Fruit fly (Drosophila melanogaster) whole organism, prepupa: ENCODE measurements around the gene Hpf1.

Experiments
- Blimp-1 ChIP-seq: fragments of 200-800 bp; sonication (Bioruptor generic); optimal IDR thresholded peaks from 3 replicates; lab custom pipeline; 2017; ENCODE audit warnings: missing biosample characterization, missing genetic modification characterization, mild to moderate bottlenecking, moderate library complexity, missing genetic modification reagents
- CG11294 ChIP-seq: fragments of 200-800 bp; sonication (Bioruptor generic); IDR thresholded peaks from 2 replicates; pipeline ENCODE4 v1.3.6; 2022; ENCODE audit warnings: missing biosample characterization, missing genetic modification characterization
- CG11762 ChIP-seq: fragments of 200-800 bp; sonication (Bioruptor generic); optimal IDR thresholded peaks from 3 replicates; lab custom pipeline; 2016; ENCODE audit warnings: missing biosample characterization, missing genetic modification characterization; ENCODE audit not compliant: insufficient read depth
- CG15336 ChIP-seq: fragments of 200-800 bp; sonication (Bioruptor generic); IDR thresholded peaks from 2 replicates; pipeline ENCODE4 v1.3.6; 2022; ENCODE audit warnings: missing biosample characterization, missing genetic modification characterization
- CG3032 ChIP-seq: fragments of 200-800 bp; optimal IDR thresholded peaks from 2 replicates; lab custom pipeline; 2019; ENCODE audit warnings: missing biosample characterization, mild to moderate bottlenecking, missing genetic modification characterization, moderate library complexity
- CG31627 ChIP-seq: fragments of 200-800 bp; sonication (Bioruptor generic); optimal IDR thresholded peaks from 3 replicates; lab custom pipeline; 2016; ENCODE audit warnings: missing biosample characterization, missing genetic modification characterization
- CG34406 ChIP-seq: fragments of 200-800 bp; sonication (Bioruptor generic); optimal IDR thresholded peaks from 3 replicates; lab custom pipeline; 2016; ENCODE audit warnings: missing biosample characterization, missing genetic modification characterization
- CG3919 ChIP-seq: fragments of 200-800 bp; sonication (Bioruptor generic); optimal IDR thresholded peaks from 3 replicates; lab custom pipeline; 2016; ENCODE audit warnings: missing biosample characterization, missing genetic modification characterization
- CG4318 ChIP-seq: fragments of 200-800 bp; sonication (Bioruptor generic); optimal IDR thresholded peaks from 3 replicates; lab custom pipeline; 2017; ENCODE audit warnings: missing biosample characterization, mild to moderate bottlenecking, missing genetic modification characterization
- CG6163 ChIP-seq: fragments of 200-800 bp; sonication (Bioruptor generic); IDR thresholded peaks from 3 replicates; pipeline ENCODE4 v1.3.6; 2022; ENCODE audit warnings: missing biosample characterization, missing genetic modification characterization
- CG6792 ChIP-seq: fragments of 200-800 bp; sonication (Bioruptor generic); optimal IDR thresholded peaks from 3 replicates; lab custom pipeline; 2016; ENCODE audit warnings: missing biosample characterization, missing genetic modification characterization
- CG6808 ChIP-seq: fragments of 200-800 bp; sonication (Bioruptor generic); optimal IDR thresholded peaks from 3 replicates; lab custom pipeline; 2017; ENCODE audit warnings: missing biosample characterization, missing genetic modification characterization, mild to moderate bottlenecking, moderate library complexity, missing genetic modification reagents
- CG6854 ChIP-seq: fragments of 200-800 bp; sonication (Bioruptor generic); optimal IDR thresholded peaks from 2 replicates; lab custom pipeline; 2017; ENCODE audit warnings: missing biosample characterization, mild to moderate bottlenecking, missing genetic modification characterization
- CG7368 ChIP-seq: fragments of 200-800 bp; sonication (Bioruptor generic); optimal IDR thresholded peaks from 3 replicates; lab custom pipeline; 2016; ENCODE audit warnings: missing biosample characterization, missing genetic modification characterization
- CG8319 ChIP-seq: fragments of 200-800 bp; sonication (Bioruptor generic); optimal IDR thresholded peaks from 3 replicates; lab custom pipeline; 2016; ENCODE audit warnings: missing biosample characterization, missing genetic modification characterization
- CG8632 ChIP-seq: fragments of 200-800 bp; sonication (Bioruptor generic); optimal IDR thresholded peaks from 3 replicates; lab custom pipeline; 2016; ENCODE audit warnings: missing biosample characterization, missing genetic modification characterization
- CG9139 ChIP-seq: fragments of 200-800 bp; sonication (Bioruptor generic); optimal IDR thresholded peaks from 3 replicates; lab custom pipeline; 2017; ENCODE audit warnings: missing biosample characterization, mild to moderate bottlenecking, missing genetic modification characterization
- Eip75B ChIP-seq: fragments of 200-800 bp; sonication (Bioruptor generic); optimal IDR thresholded peaks from 3 replicates; lab custom pipeline; 2016; ENCODE audit warnings: missing biosample characterization, missing genetic modification characterization
- Eip78C ChIP-seq: fragments of 200-800 bp; sonication (Bioruptor generic); peaks from one replicate; lab custom pipeline; 2016; ENCODE audit warnings: missing biosample characterization, missing genetic modification characterization
- Eip93F ChIP-seq: fragments of 200-800 bp; sonication (Bioruptor generic); optimal IDR thresholded peaks from 2 replicates; lab custom pipeline; 2016; ENCODE audit warnings: missing biosample characterization, mild to moderate bottlenecking, missing genetic modification characterization
- Ets21C ChIP-seq: fragments of 200-800 bp; sonication (Bioruptor generic); optimal IDR thresholded peaks from 3 replicates; lab custom pipeline; 2016; ENCODE audit warnings: missing biosample characterization, missing genetic modification characterization
- Gug ChIP-seq: fragments of 200-800 bp; sonication (Bioruptor generic); IDR thresholded peaks from 2 replicates; pipeline ENCODE4 v1.3.6; 2022; ENCODE audit warnings: missing biosample characterization, missing genetic modification characterization
- Hr38 ChIP-seq: sonication (Bioruptor generic); optimal IDR thresholded peaks from 2 replicates; lab custom pipeline; 2016; ENCODE audit warnings: missing biosample characterization, missing genetic modification characterization
- Hr39 ChIP-seq: fragments of 200-800 bp; sonication (Bioruptor generic); optimal IDR thresholded peaks from 2 replicates; lab custom pipeline; 2016; ENCODE audit warnings: missing biosample characterization, missing genetic modification characterization
- OdsH ChIP-seq: fragments of 200-800 bp; sonication (Bioruptor generic); optimal IDR thresholded peaks from 3 replicates; lab custom pipeline; 2016; ENCODE audit warnings: missing biosample characterization, missing genetic modification characterization
- Smox ChIP-seq: fragments of 200-800 bp; sonication (Bioruptor generic); optimal IDR thresholded peaks from 3 replicates; lab custom pipeline; 2016; ENCODE audit warnings: missing biosample characterization, missing genetic modification characterization
- Sox14 ChIP-seq: fragments of 200-800 bp; sonication (Bioruptor generic); optimal IDR thresholded peaks from 3 replicates; lab custom pipeline; 2016; ENCODE audit warnings: missing biosample characterization, missing genetic modification characterization
- Sox15 ChIP-seq: fragments of 200-800 bp; sonication (Bioruptor generic); optimal IDR thresholded peaks from 3 replicates; lab custom pipeline; 2016; ENCODE audit warnings: missing biosample characterization, missing genetic modification characterization
- acj6 ChIP-seq: fragments of 200-800 bp; sonication (Bioruptor generic); optimal IDR thresholded peaks from 3 replicates; lab custom pipeline; 2016; ENCODE audit warnings: missing biosample characterization, missing genetic modification characterization
- dac ChIP-seq: fragments of 200-800 bp; sonication (Bioruptor generic); optimal IDR thresholded peaks from 2 replicates; lab custom pipeline; 2017; ENCODE audit warnings: missing biosample characterization, mild to moderate bottlenecking, missing genetic modification characterization
- dsx ChIP-seq: fragments of 200-800 bp; optimal IDR thresholded peaks from 3 replicates; lab custom pipeline; 2019; ENCODE audit warnings: missing biosample characterization, mild to moderate bottlenecking, missing genetic modification characterization, moderate library complexity; ENCODE audit not compliant: poor library complexity, severe bottlenecking
- eg ChIP-seq: fragments of 200-800 bp; sonication (Bioruptor generic); IDR thresholded peaks from 3 replicates; pipeline ENCODE4 v1.3.6; 2022; ENCODE audit warnings: missing biosample characterization, missing genetic modification characterization
- esn ChIP-seq: fragments of 200-800 bp; sonication (Bioruptor generic); optimal IDR thresholded peaks from 2 replicates; lab custom pipeline; 2016; ENCODE audit warnings: missing biosample characterization, mild to moderate bottlenecking, missing genetic modification characterization, moderate library complexity
- fd59A ChIP-seq: fragments of 200-800 bp; sonication (Bioruptor generic); optimal IDR thresholded peaks from 2 replicates; lab custom pipeline; 2017; ENCODE audit warnings: missing biosample characterization, mild to moderate bottlenecking, missing genetic modification characterization, missing genetic modification reagents
- lz ChIP-seq: fragments of 200-800 bp; sonication (Bioruptor generic); optimal IDR thresholded peaks from 3 replicates; lab custom pipeline; 2016; ENCODE audit warnings: missing biosample characterization, missing genetic modification characterization
- salr ChIP-seq, 2 experiments: fragments of 200-800 bp; sonication (Bioruptor generic); optimal IDR thresholded peaks; 3 replicates each; lab custom pipeline; 2016 to 2018; ENCODE audit warnings: missing biosample characterization in 2 of 2, missing genetic modification characterization in 2 of 2, mild to moderate bottlenecking in 1 of 2
- spab ChIP-seq: fragments of 200-800 bp; sonication (Bioruptor generic); optimal IDR thresholded peaks from 2 replicates; lab custom pipeline; 2017; ENCODE audit warnings: missing biosample characterization, mild to moderate bottlenecking, missing genetic modification characterization, missing genetic modification reagents
- ss ChIP-seq, 2 experiments: fragments of 200-800 bp; sonication (Bioruptor generic); optimal IDR thresholded peaks; 2 replicates in 1 of 2; 3 replicates in 1 of 2; lab custom pipeline; 2017 to 2018; ENCODE audit warnings: mild to moderate bottlenecking in 2 of 2, missing biosample characterization in 2 of 2, missing genetic modification characterization in 2 of 2, moderate library complexity in 1 of 2
- svp ChIP-seq: fragments of 200-800 bp; sonication (Bioruptor generic); peaks from one replicate; lab custom pipeline; 2016; ENCODE audit warnings: missing biosample characterization, missing genetic modification characterization
- topi ChIP-seq: fragments of 200-800 bp; sonication (Bioruptor generic); optimal IDR thresholded peaks from 3 replicates; lab custom pipeline; 2016; ENCODE audit warnings: missing biosample characterization, missing genetic modification characterization
- vri ChIP-seq: fragments of 200-800 bp; sonication (Bioruptor generic); optimal IDR thresholded peaks from 3 replicates; lab custom pipeline; 2016; ENCODE audit warnings: missing biosample characterization, mild to moderate bottlenecking, missing genetic modification characterization

Gene Hpf1

dm6 chr3R:5824456-5824855 is 32.8 kb downstream of the Hpf1 start, which contains the start of the genes Sec20 and dgrn (continued):
- TF ChIP-seq CG11762 (GFP tag; lab: Kevin White, UChicago) (peak; percentile 19), CG31627 (GFP tag; lab: Kevin White, UChicago) (peak; percentile 60), Smox (GFP tag; lab: Kevin White, UChicago) (no peak), vri (peak; percentile 37), Eip93F (GFP tag; lab: Kevin White, UChicago) (peak; percentile 52), Eip78C (GFP tag; lab: Kevin White, UChicago) (peak; percentile 88), salr (GFP tag; optimal IDR thresholded peaks at IDR 0.05; lab: Kevin White, UChicago) (no peak), eg (GFP tag; lab: Robert Waterston, UW) (peak; percentile 44; the same call in 1 of the 3 replicates), Gug (GFP tag; lab: Robert Waterston, UW) (0 out of 2 replicates have a peak, but pooled peaks have one; percentile 32), Sox15 (GFP tag; lab: Kevin White, UChicago) (peak; percentile 29), dac (GFP tag; lab: Kevin White, UChicago) (no peak), Sox14 (GFP tag; lab: Kevin White, UChicago) (peak; percentile 70), CG6792 (GFP tag; lab: Kevin White, UChicago) (peak; percentile 66), ss (GFP tag; optimal IDR thresholded peaks at IDR 0.05; lab: Kevin White, UChicago) (no peak), topi (peak; percentile 64), spab (GFP tag; lab: Kevin White, UChicago) (no peak), lz (GFP tag; lab: Kevin White, UChicago) (peak; percentile 66), CG6163 (GFP tag; lab: Robert Waterston, UW) (no peak), CG6854 (no peak), CG8632 (peak; percentile 15), CG7368 (GFP tag; lab: Kevin White, UChicago) (peak; percentile 44), CG3919 (GFP tag; lab: Kevin White, UChicago) (no peak), svp (peak; percentile 71), Blimp-1 (GFP tag; lab: Kevin White, UChicago) (no peak)

DNA sequence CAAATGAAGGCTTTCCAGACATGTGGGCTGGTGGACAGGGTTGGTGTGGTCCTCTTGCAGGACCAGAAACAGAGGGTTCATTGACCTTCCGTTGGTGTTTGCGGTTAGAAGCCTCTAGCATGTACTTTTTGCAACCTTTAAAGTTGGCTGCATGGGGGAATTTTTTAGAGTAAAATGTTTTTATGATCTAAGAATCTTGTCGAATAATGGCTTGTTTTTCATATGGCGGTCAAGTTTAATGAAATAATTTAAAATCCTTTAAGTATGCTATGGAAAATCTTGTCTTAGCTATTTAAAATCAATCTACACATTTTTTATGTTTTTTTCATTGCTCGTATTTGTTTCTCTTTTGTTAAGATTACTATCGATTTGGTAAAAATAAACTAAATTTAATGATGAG is 38.1 kb downstream of the Hpf1 start, which contains the start of gene glob3:
glob3 (plus strand) TSS at position 301 of the 400 bp plus-strand sequence.
- TF ChIP-seq CG15336: no peak
- TF ChIP-seq eg (GFP tag; lab: Robert Waterston, UW): no peak
- TF ChIP-seq CG8319: no peak
- TF ChIP-seq CG3032 (tag; lab: Kevin White, UChicago): no peak
- TF ChIP-seq lz (GFP tag; lab: Kevin White, UChicago): no peak
- no peak for TF ChIP-seq CG11762 (GFP tag; lab: Kevin White, UChicago)
- TF ChIP-seq CG6808 (GFP tag; lab: Kevin White, UChicago): no peak
- no peak for TF ChIP-seq esn (GFP tag; lab: Kevin White, UChicago)
- no peak for TF ChIP-seq CG4318 (GFP tag; lab: Kevin White, UChicago)
- no peak for TF ChIP-seq CG6792 (GFP tag; lab: Kevin White, UChicago)
- TF ChIP-seq dsx (GFP tag; lab: Kevin White, UChicago): no peak
- TF ChIP-seq Hr39 (GFP tag; lab: Kevin White, UChicago): no peak
- TF ChIP-seq Blimp-1 (GFP tag; lab: Kevin White, UChicago): no peak
- no peak for TF ChIP-seq CG11294 (GFP tag; lab: Robert Waterston, UW)
- no peak for TF ChIP-seq Eip75B (GFP tag; lab: Kevin White, UChicago)
- TF ChIP-seq fd59A (GFP tag; lab: Kevin White, UChicago): no peak
- no peak for TF ChIP-seq Ets21C
- no peak for TF ChIP-seq CG6163 (GFP tag; lab: Robert Waterston, UW)

- TF ChIP-seq CG15336 (no peak), Gug (GFP tag; lab: Robert Waterston, UW) (no peak), CG31627 (GFP tag; lab: Kevin White, UChicago) (no peak), CG9139 (GFP tag; lab: Kevin White, UChicago) (no peak), acj6 (no peak), CG34406 (no peak), Ets21C (no peak), Hr38 (no peak), OdsH (GFP tag; lab: Kevin White, UChicago) (no peak), Eip78C (GFP tag; lab: Kevin White, UChicago) (no peak), Eip93F (GFP tag; lab: Kevin White, UChicago) (no peak), CG6808 (GFP tag; lab: Kevin White, UChicago) (no peak), CG3032 (tag; lab: Kevin White, UChicago) (no peak), CG8319 (no peak), CG6163 (GFP tag; lab: Robert Waterston, UW) (no peak), CG4318 (GFP tag; lab: Kevin White, UChicago) (no peak)
Measured at dm6 chr3R:5831339-5831738, 39.7 kb downstream of the Hpf1 start, which contains the start of gene CG1208. CG1208 (plus strand) TSS chr3R:5831639.
